Worm (Caenorhabditis elegans) whole organism, L1 larva: ENCODE data around the gene Y39G8B.1.

Source experiments
- ces-1 ChIP-seq: fragments of 150-350 bp; optimal IDR thresholded peaks from 2 replicates; lab custom pipeline; 2014; ENCODE audit warnings: missing biosample characterization, missing genetic modification reagents, missing genetic modification characterization
- elt-3 ChIP-seq, 6 experiments: fragments of 150-350 bp in 1 of 6; sonication (generic microtip); optimal IDR thresholded peaks; 2 replicates each; lab custom pipeline; 2017 to 2018; ENCODE audit warnings: missing biosample characterization in 6 of 6, missing genetic modification characterization in 6 of 6, inconsistent platforms in 1 of 6
- fos-1 ChIP-seq: fragments of 150-350 bp; optimal IDR thresholded peaks from 2 replicates; lab custom pipeline; 2014; ENCODE audit warnings: missing biosample characterization, missing genetic modification characterization
- lir-3 ChIP-seq: sonication (generic microtip); optimal IDR thresholded peaks from 2 replicates; lab custom pipeline; 2016; ENCODE audit warnings: mild to moderate bottlenecking, missing genetic modification characterization, moderate library complexity, missing compliant biosample characterization; ENCODE audit not compliant: poor library complexity
- nhr-11 ChIP-seq: fragments of 150-350 bp; optimal IDR thresholded peaks from 2 replicates; lab custom pipeline; 2014; ENCODE audit warnings: missing biosample characterization, missing genetic modification characterization
- nhr-20 ChIP-seq: sonication (generic microtip); optimal IDR thresholded peaks from 2 replicates; lab custom pipeline; 2016; ENCODE audit warnings: mild to moderate bottlenecking, missing genetic modification characterization, missing compliant biosample characterization
- nhr-76 ChIP-seq: sonication (generic microtip); optimal IDR thresholded peaks from 2 replicates; lab custom pipeline; 2017; ENCODE audit warnings: missing biosample characterization, missing genetic modification characterization
- pqm-1 ChIP-seq: sonication (generic microtip); optimal IDR thresholded peaks from 3 replicates; lab custom pipeline; 2017; ENCODE audit warnings: missing biosample characterization, missing genetic modification characterization
- skn-1 ChIP-seq: fragments of 150-350 bp; optimal IDR thresholded peaks from 2 replicates; lab custom pipeline; 2014; ENCODE audit warnings: missing biosample characterization, missing genetic modification characterization
- unc-30 ChIP-seq: sonication (generic microtip); optimal IDR thresholded peaks from 2 replicates; lab custom pipeline; 2017; ENCODE audit warnings: missing biosample characterization, missing genetic modification characterization
- ztf-11 ChIP-seq, 2 experiments: sonication (generic microtip); optimal IDR thresholded peaks; 2 replicates each; lab custom pipeline; 2016 to 2017; ENCODE audit warnings: missing genetic modification characterization in 2 of 2, missing biosample characterization in 1 of 2, missing compliant biosample characterization in 1 of 2

DNA sequence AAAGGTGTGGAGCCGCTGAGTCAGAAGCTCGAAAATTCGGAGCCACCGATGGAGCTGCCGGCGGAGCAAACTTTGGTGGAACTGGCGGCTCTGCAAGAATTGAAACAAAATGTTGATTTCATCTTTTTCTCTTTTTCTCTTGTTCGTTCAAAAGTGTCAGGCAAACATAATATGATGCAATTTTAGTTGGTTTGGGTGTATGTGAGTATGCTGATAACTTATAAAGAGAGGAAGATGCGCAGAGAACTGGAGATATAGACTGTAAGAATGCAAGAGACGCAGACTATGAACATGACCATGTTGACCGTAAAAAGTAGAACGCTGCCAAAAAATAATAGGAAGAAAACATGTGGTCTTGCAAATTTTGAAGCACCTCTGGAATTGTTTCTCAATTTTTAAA is 19.5 kb downstream of the Y39G8B.1 start:
- no peak for TF ChIP-seq skn-1 (tag; lab: Kevin White, UChicago)
- no peak for TF ChIP-seq pqm-1 (tag; lab: Kevin White, UChicago)
- TF ChIP-seq ces-1: no peak
- no peak for TF ChIP-seq nhr-76 (tag; lab: Kevin White, UChicago)
- TF ChIP-seq ztf-11 (tag; optimal IDR thresholded peaks at IDR 0.05; lab: Kevin White, UChicago): no peak
- TF ChIP-seq nhr-11: no peak
- no peak for TF ChIP-seq unc-30 (tag; lab: Kevin White, UChicago)
- TF ChIP-seq lir-3 (tag; lab: Kevin White, UChicago): no peak
- no peak for TF ChIP-seq fos-1 (tag; lab: Kevin White, UChicago)
- peak in 1 of 6 experiments; percentile 39 for TF ChIP-seq elt-3 (tag; optimal IDR thresholded peaks at IDR 0.05; lab: Kevin White, UChicago)
- peak; percentile 61 for TF ChIP-seq nhr-20
